Fruit fly (Drosophila melanogaster) whole organism, wandering third instar larva: ENCODE measurements around the gene ND-B17.2.

Experiments
- Dfd ChIP-seq: fragments of >200 bp; optimal IDR thresholded peaks from 2 replicates; lab custom pipeline; 2017; ENCODE audit warnings: missing biosample characterization, missing genetic modification characterization
- Hnf4 ChIP-seq: fragments of 200-800 bp; sonication (Bioruptor generic); optimal IDR thresholded peaks from 2 replicates; lab custom pipeline; 2016; ENCODE audit warnings: missing biosample characterization, mild to moderate bottlenecking, missing genetic modification characterization
- Hr83 ChIP-seq: fragments of 200-300 bp; sonication (Bioruptor generic); optimal IDR thresholded peaks from 2 replicates; lab custom pipeline; 2016; ENCODE audit warnings: missing biosample characterization, mild to moderate bottlenecking, missing genetic modification characterization, moderate library complexity; ENCODE audit not compliant: poor library complexity, severe bottlenecking
- Vsx2 ChIP-seq: fragments of 200-300, 225-300 bp; sonication (Bioruptor generic); optimal IDR thresholded peaks from 2 replicates; lab custom pipeline; 2018; ENCODE audit warnings: missing biosample characterization, missing genetic modification characterization; ENCODE audit not compliant: partially characterized antibody
- dl ChIP-seq, 2 experiments: fragments of 175-275, 200-275 bp in 1 of 2; fragments of 200-275 bp in 1 of 2; sonication (Bioruptor generic); optimal IDR thresholded peaks; lab custom pipeline; 2018; ENCODE audit warnings: mild to moderate bottlenecking in 2 of 2, missing biosample characterization in 2 of 2, missing genetic modification characterization in 2 of 2, moderate library complexity in 2 of 2; ENCODE audit not compliant: partially characterized antibody in 2 of 2, insufficient read depth in 1 of 2
- dmrt93B ChIP-seq: fragments of 200-800 bp; sonication (Bioruptor generic); optimal IDR thresholded peaks from 2 replicates; lab custom pipeline; 2018; ENCODE audit warnings: missing biosample characterization, mild to moderate bottlenecking, missing genetic modification characterization
- h ChIP-seq: fragments of 200-800 bp; sonication (Bioruptor generic); optimal IDR thresholded peaks from 3 replicates; lab custom pipeline; 2016; ENCODE audit warnings: missing biosample characterization, mild to moderate bottlenecking, missing genetic modification characterization
- psq ChIP-seq: fragments of 200-800 bp; sonication (Bioruptor generic); optimal IDR thresholded peaks from 3 replicates; lab custom pipeline; 2017; ENCODE audit warnings: missing biosample characterization, mild to moderate bottlenecking, missing genetic modification characterization, moderate library complexity
- tai ChIP-seq: sonication (Bioruptor generic); optimal IDR thresholded peaks from 2 replicates; lab custom pipeline; 2016; ENCODE audit warnings: missing biosample characterization, missing genetic modification characterization
- usp ChIP-seq: fragments of >200 bp; optimal IDR thresholded peaks from 2 replicates; lab custom pipeline; 2017; ENCODE audit warnings: missing biosample characterization, missing genetic modification characterization

DNA sequence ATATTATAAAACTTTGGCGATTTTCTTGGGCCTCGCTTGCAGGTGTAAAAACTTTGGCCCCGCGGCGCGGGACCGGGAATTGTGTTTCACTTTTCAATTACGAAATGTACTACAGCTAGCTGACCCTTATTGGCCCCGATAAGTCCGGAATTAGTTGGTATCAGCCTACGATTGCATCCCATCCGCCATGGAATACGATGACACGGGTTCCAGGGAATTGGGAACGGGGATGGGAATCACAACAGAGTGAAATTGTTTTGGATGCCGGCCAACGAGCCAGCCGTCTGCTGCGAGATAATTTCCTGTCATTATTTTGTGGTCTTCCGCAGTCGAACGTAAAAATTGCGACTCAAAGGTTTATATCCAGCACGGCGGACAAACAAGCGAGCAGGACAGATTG is 48.8 kb upstream of the ND-B17.2 start:
- no peak for TF ChIP-seq Hnf4 (GFP tag; lab: Kevin White, UChicago)
- TF ChIP-seq h (GFP tag; lab: Kevin White, UChicago), result no peak
- TF ChIP-seq psq (GFP tag; lab: Kevin White, UChicago), result no peak
- no peak for TF ChIP-seq dmrt93B
- TF ChIP-seq Dfd (GFP tag; lab: Kevin White, UChicago), result no peak
- TF ChIP-seq tai (GFP tag; lab: Kevin White, UChicago), result no peak
- TF ChIP-seq Hr83 (GFP tag; lab: Kevin White, UChicago), result no peak
- TF ChIP-seq usp (GFP tag; lab: Kevin White, UChicago), result no peak
- TF ChIP-seq Vsx2 (GFP tag; lab: Kevin White, UChicago), result no peak
- no peak for TF ChIP-seq dl (GFP tag; optimal IDR thresholded peaks at IDR 0.05; lab: Kevin White, UChicago; ENCODE audit: insufficient read depth in 1 of 2, partially characterized antibody in 2 of 2)
